Fruit fly (Drosophila melanogaster) whole organism, embryonic: ENCODE results near the gene D12.

Source experiments
- Awh ChIP-seq: fragments of 200-800 bp; sonication (Bioruptor generic); IDR thresholded peaks from 2 replicates; pipeline ENCODE4, ENCODE4 v1.3.6; 2022; ENCODE audit warnings: missing biosample characterization, missing genetic modification characterization
- CG11247 ChIP-seq: fragments of 200-800 bp; sonication (Bioruptor generic); IDR thresholded peaks from 2 replicates; pipeline ENCODE4 v1.3.6; 2022; ENCODE audit warnings: missing biosample characterization, missing genetic modification characterization
- CG12744 ChIP-seq: fragments of 200-800 bp; sonication (Bioruptor generic); optimal IDR thresholded peaks from 2 replicates; lab custom pipeline; 2016; ENCODE audit warnings: missing biosample characterization, missing genetic modification characterization
- CG12769 ChIP-seq: fragments of 200-800 bp; sonication (Bioruptor generic); optimal IDR thresholded peaks from 2 replicates; lab custom pipeline; 2019; ENCODE audit warnings: missing biosample characterization, mild to moderate bottlenecking, missing genetic modification characterization, moderate library complexity
- CG14441 ChIP-seq: fragments of 200-800 bp; sonication (Bioruptor generic); IDR thresholded peaks from 2 replicates; pipeline ENCODE4 v1.3.6; 2022; ENCODE audit warnings: missing biosample characterization, missing genetic modification characterization
- CG14667 ChIP-seq: fragments of 200-800 bp; sonication (Bioruptor generic); IDR thresholded peaks from 2 replicates; pipeline ENCODE4 v1.3.6; 2022; ENCODE audit warnings: missing biosample characterization, missing genetic modification characterization
- CG1529 ChIP-seq: fragments of 200-800 bp; sonication (Bioruptor generic); optimal IDR thresholded peaks from 3 replicates; lab custom pipeline; 2018; ENCODE audit warnings: missing biosample characterization, missing genetic modification characterization
- CG15601 ChIP-seq: fragments of 200-800 bp; sonication (Bioruptor generic); optimal IDR thresholded peaks from 3 replicates; lab custom pipeline; 2019; ENCODE audit warnings: missing biosample characterization, mild to moderate bottlenecking, missing genetic modification characterization, moderate library complexity
- CG1647 ChIP-seq: fragments of 200-800 bp; sonication (Bioruptor generic); optimal IDR thresholded peaks from 3 replicates; lab custom pipeline; 2016; ENCODE audit warnings: missing biosample characterization, missing genetic modification characterization
- CG16815 ChIP-seq: fragments of 200-800 bp; sonication (Bioruptor generic); optimal IDR thresholded peaks from 3 replicates; lab custom pipeline; 2017; ENCODE audit warnings: missing biosample characterization, mild to moderate bottlenecking, missing genetic modification characterization
- CG16863 ChIP-seq: fragments of 200-800 bp; sonication (Bioruptor generic); optimal IDR thresholded peaks from 3 replicates; lab custom pipeline; 2016; ENCODE audit warnings: missing biosample characterization, missing genetic modification characterization
- CG31441 ChIP-seq: fragments of 200-800 bp; sonication (Bioruptor generic); IDR thresholded peaks from 2 replicates; pipeline ENCODE4 v1.3.6; 2022; ENCODE audit warnings: missing biosample characterization, missing genetic modification characterization
- CG32772 ChIP-seq: fragments of 200-800 bp; sonication (Bioruptor generic); IDR thresholded peaks from 2 replicates; pipeline ENCODE4 v1.3.6; 2022; ENCODE audit warnings: missing biosample characterization, missing genetic modification characterization
- CG5180 ChIP-seq: fragments of 200-800 bp; sonication (Bioruptor generic); optimal IDR thresholded peaks from 3 replicates; lab custom pipeline; 2017; ENCODE audit warnings: missing biosample characterization, missing genetic modification characterization, mild to moderate bottlenecking, moderate library complexity, missing genetic modification reagents
- CG5245 ChIP-seq: fragments of 200-800 bp; sonication (Bioruptor generic); optimal IDR thresholded peaks from 3 replicates; lab custom pipeline; 2016; ENCODE audit warnings: missing biosample characterization, missing genetic modification characterization
- CG6854 ChIP-seq: fragments of 200-800 bp; sonication (Bioruptor generic); optimal IDR thresholded peaks from 3 replicates; lab custom pipeline; 2017; ENCODE audit warnings: missing biosample characterization, mild to moderate bottlenecking, missing genetic modification characterization
- CG7987 ChIP-seq: fragments of 200-800 bp; sonication (Bioruptor generic); optimal IDR thresholded peaks from 2 replicates; lab custom pipeline; 2018; ENCODE audit warnings: missing biosample characterization, mild to moderate bottlenecking, missing genetic modification characterization, moderate library complexity
- CG8089 ChIP-seq: fragments of 200-800 bp; sonication (Bioruptor generic); optimal IDR thresholded peaks from 3 replicates; lab custom pipeline; 2016; ENCODE audit warnings: missing biosample characterization, missing genetic modification characterization
- CG8281 ChIP-seq: fragments of 200-800 bp; sonication (Bioruptor generic); optimal IDR thresholded peaks from 2 replicates; lab custom pipeline; 2018; ENCODE audit warnings: missing biosample characterization, mild to moderate bottlenecking, missing genetic modification characterization, moderate library complexity
- CTCF ChIP-seq: fragments of 200-800 bp; sonication (Bioruptor generic); optimal IDR thresholded peaks from 2 replicates; lab custom pipeline; 2017; ENCODE audit warnings: missing biosample characterization, mild to moderate bottlenecking, missing genetic modification characterization, moderate library complexity
- E2f2 ChIP-seq: fragments of 200-800 bp; sonication (Bioruptor generic); IDR thresholded peaks from 2 replicates; pipeline ENCODE4 v1.3.6; 2022; ENCODE audit warnings: missing biosample characterization, missing genetic modification characterization
- Elba2 ChIP-seq: fragments of 200-800 bp; sonication (Bioruptor generic); optimal IDR thresholded peaks from 3 replicates; lab custom pipeline; 2016; ENCODE audit warnings: missing biosample characterization, missing genetic modification characterization
- HLH54F ChIP-seq: fragments of 200-800 bp; sonication (Bioruptor generic); optimal IDR thresholded peaks from 3 replicates; lab custom pipeline; 2016; ENCODE audit warnings: missing biosample characterization, missing genetic modification characterization
- Hey ChIP-seq: fragments of 200-800 bp; sonication (Bioruptor generic); optimal IDR thresholded peaks from 3 replicates; lab custom pipeline; 2018; ENCODE audit warnings: missing biosample characterization, mild to moderate bottlenecking, missing genetic modification characterization
- Hr78 ChIP-seq, 2 experiments: fragments of 200-800 bp in 1 of 2; fragments of >200 bp in 1 of 2; sonication (Bioruptor generic) in 1 of 2; optimal IDR thresholded peaks; 2 replicates each; lab custom pipeline; 2017 to 2019; ENCODE audit warnings: missing biosample characterization in 2 of 2, missing genetic modification characterization in 2 of 2, mild to moderate bottlenecking in 1 of 2, moderate library complexity in 1 of 2
- Max ChIP-seq: fragments of 200-800 bp; sonication (Bioruptor generic); optimal IDR thresholded peaks from 2 replicates; lab custom pipeline; 2016; ENCODE audit warnings: missing biosample characterization, mild to moderate bottlenecking, missing genetic modification characterization
- Nf-YC ChIP-seq: fragments of 200-800 bp; optimal IDR thresholded peaks from 3 replicates; lab custom pipeline; 2019; ENCODE audit warnings: missing biosample characterization, mild to moderate bottlenecking, missing genetic modification characterization, moderate library complexity
- Oli ChIP-seq: fragments of 200-800 bp; sonication (Bioruptor generic); optimal IDR thresholded peaks from 2 replicates; lab custom pipeline; 2018; ENCODE audit warnings: missing biosample characterization, mild to moderate bottlenecking, missing genetic modification characterization, moderate library complexity
- Side ChIP-seq: fragments of 200-800 bp; sonication (Bioruptor generic); optimal IDR thresholded peaks from 2 replicates; lab custom pipeline; 2016; ENCODE audit warnings: missing biosample characterization, missing genetic modification characterization
- Sin3A ChIP-seq: fragments of >200 bp; optimal IDR thresholded peaks from 2 replicates; lab custom pipeline; 2018
- bab2 ChIP-seq: fragments of 200-800 bp; sonication (Bioruptor generic); optimal IDR thresholded peaks from 2 replicates; lab custom pipeline; 2016; ENCODE audit warnings: missing biosample characterization, missing genetic modification characterization
- cad ChIP-seq: fragments of >200 bp; optimal IDR thresholded peaks from 2 replicates; lab custom pipeline; 2017; ENCODE audit warnings: missing biosample characterization, missing genetic modification characterization
- cas ChIP-seq: fragments of 200-800 bp; sonication (Bioruptor generic); IDR thresholded peaks from 2 replicates; pipeline ENCODE4 v1.3.6; 2022; ENCODE audit warnings: missing biosample characterization, missing genetic modification characterization
- corto ChIP-seq: fragments of 200-800 bp; sonication (Bioruptor generic); optimal IDR thresholded peaks from 2 replicates; lab custom pipeline; 2016; ENCODE audit warnings: missing biosample characterization, mild to moderate bottlenecking, missing genetic modification characterization, moderate library complexity
- crc ChIP-seq: fragments of 200-800 bp; sonication (Bioruptor generic); optimal IDR thresholded peaks from 2 replicates; lab custom pipeline; 2016; ENCODE audit warnings: missing biosample characterization, missing genetic modification characterization
- da ChIP-seq: fragments of 200-800 bp; sonication (Bioruptor generic); optimal IDR thresholded peaks from 2 replicates; lab custom pipeline; 2016; ENCODE audit warnings: missing biosample characterization, missing genetic modification characterization
- esg ChIP-seq: fragments of 200-800 bp; sonication (Bioruptor generic); conservative IDR thresholded peaks from 2 replicates; pipeline ENCODE4 v1.3.6; 2022; ENCODE audit warnings: missing biosample characterization, missing genetic modification characterization
- eve ChIP-seq, 2 experiments: fragments of >200 bp; optimal IDR thresholded peaks; 2 replicates each; lab custom pipeline; 2017; ENCODE audit warnings: missing biosample characterization in 2 of 2, missing genetic modification characterization in 2 of 2
- fu2 ChIP-seq: fragments of 200-800 bp; sonication (Bioruptor generic); optimal IDR thresholded peaks from 2 replicates; lab custom pipeline; 2016; ENCODE audit warnings: missing biosample characterization, missing genetic modification characterization
- gcm ChIP-seq: fragments of 200-800 bp; sonication (Bioruptor generic); optimal IDR thresholded peaks from 2 replicates; lab custom pipeline; 2019; ENCODE audit warnings: missing biosample characterization, mild to moderate bottlenecking, missing genetic modification characterization, moderate library complexity
- ham ChIP-seq: fragments of 200-800 bp; sonication (Bioruptor generic); IDR thresholded peaks from 2 replicates; pipeline ENCODE4 v1.3.6; 2022; ENCODE audit warnings: missing biosample characterization, missing genetic modification characterization
- jigr1 ChIP-seq: fragments of 200-800 bp; sonication (Bioruptor generic); IDR thresholded peaks from 3 replicates; pipeline ENCODE4 v1.3.6; 2022; ENCODE audit warnings: missing biosample characterization, missing genetic modification characterization
- maf-S ChIP-seq: fragments of 200-800 bp; sonication (Bioruptor generic); optimal IDR thresholded peaks from 2 replicates; lab custom pipeline; 2016; ENCODE audit warnings: missing biosample characterization, missing genetic modification characterization
- mirr ChIP-seq: fragments of 200-800 bp; sonication (Bioruptor generic); optimal IDR thresholded peaks from 3 replicates; lab custom pipeline; 2018; ENCODE audit warnings: missing biosample characterization, mild to moderate bottlenecking, missing genetic modification characterization
- nerfin-2 ChIP-seq: fragments of 200-800 bp; sonication (Bioruptor generic); IDR thresholded peaks from 2 replicates; pipeline ENCODE4 v1.3.6; 2022; ENCODE audit warnings: missing biosample characterization, missing genetic modification characterization; ENCODE audit not compliant: partially characterized antibody
- nmo ChIP-seq: fragments of 200-800 bp; sonication (Bioruptor generic); optimal IDR thresholded peaks from 2 replicates; lab custom pipeline; 2018; ENCODE audit warnings: missing biosample characterization, mild to moderate bottlenecking, missing genetic modification characterization, moderate library complexity
- org-1 ChIP-seq: fragments of 200-800 bp; sonication (Bioruptor generic); optimal IDR thresholded peaks from 2 replicates; lab custom pipeline; 2017; ENCODE audit warnings: missing biosample characterization, missing genetic modification characterization
- pita ChIP-seq: fragments of 200-800 bp; sonication (Bioruptor generic); optimal IDR thresholded peaks from 2 replicates; lab custom pipeline; 2017; ENCODE audit warnings: missing biosample characterization, mild to moderate bottlenecking, missing genetic modification characterization
- seq ChIP-seq: fragments of 200-800 bp; sonication (Bioruptor generic); IDR thresholded peaks from 2 replicates; pipeline ENCODE4 v1.3.6; 2022; ENCODE audit warnings: missing biosample characterization, missing genetic modification characterization
- unpg ChIP-seq: fragments of 200-800 bp; sonication (Bioruptor generic); optimal IDR thresholded peaks from 3 replicates; lab custom pipeline; 2018; ENCODE audit warnings: missing biosample characterization, mild to moderate bottlenecking, missing genetic modification characterization, moderate library complexity
- zfh1 ChIP-seq: fragments of 200-800 bp; sonication (Bioruptor generic); IDR thresholded peaks from 3 replicates; pipeline ENCODE4 v1.3.6; 2022; ENCODE audit warnings: missing biosample characterization, missing genetic modification characterization

Gene D12

dm6 chr2L:8414887-8415883, 22.0 kb downstream of the D12 start, which contains the start of the genes CG13398 and Akap200 (continued):
- 0 out of 2 replicates have a peak, but pooled peaks have one; percentile 11 for TF ChIP-seq CG14667 (GFP tag; lab: Robert Waterston, UW)
- TF ChIP-seq CG1529 (GFP tag; lab: Kevin White, UChicago), result no peak
- no peak for TF ChIP-seq HLH54F (GFP tag; lab: Kevin White, UChicago)
- TF ChIP-seq CG7987, result no peak
- no peak for TF ChIP-seq crc (GFP tag; lab: Kevin White, UChicago)
- no peak for TF ChIP-seq CG5180 (GFP tag; lab: Kevin White, UChicago)
- no peak for TF ChIP-seq CG1647 (GFP tag; lab: Kevin White, UChicago)
- TF ChIP-seq Hey (tag; lab: Kevin White, UChicago), result no peak
- TF ChIP-seq CG12769 (tag; lab: Kevin White, UChicago), result no peak
- TF ChIP-seq Elba2 (GFP tag; lab: Kevin White, UChicago), result no peak
- TF ChIP-seq bab2 (GFP tag; lab: Kevin White, UChicago), result no peak
- no peak for TF ChIP-seq maf-S
- TF ChIP-seq E2f2 (GFP tag; lab: Robert Waterston, UW), result peak; percentile 45
- TF ChIP-seq Awh (GFP tag; lab: Robert Waterston, UW), result no peak
- no peak for TF ChIP-seq cas (GFP tag; lab: Robert Waterston, UW)
- TF ChIP-seq cad, result no peak
- no peak for TF ChIP-seq Max (GFP tag; lab: Kevin White, UChicago)
- TF ChIP-seq CG14441, result 0 out of 2 replicates have a peak, but pooled peaks have one; percentile 17
- TF ChIP-seq jigr1 (GFP tag; lab: Robert Waterston, UW), result no peak
- no peak for TF ChIP-seq CG16863
- no peak for TF ChIP-seq eve (GFP tag; optimal IDR thresholded peaks at IDR 0.05; lab: Kevin White, UChicago)
- TF ChIP-seq nmo (GFP tag; lab: Kevin White, UChicago), result peak; percentile 62
- TF ChIP-seq CG15601 (tag; lab: Kevin White, UChicago), result no peak
- TF ChIP-seq CG6854 (GFP tag; lab: Kevin White, UChicago), result no peak
- TF ChIP-seq CG16815, result peak; percentile 33
- no peak for TF ChIP-seq unpg (GFP tag; lab: Kevin White, UChicago)
- TF ChIP-seq Side (GFP tag; lab: Kevin White, UChicago), result no peak
- TF ChIP-seq CG11247 (GFP tag; lab: Robert Waterston, UW), result 0 out of 2 replicates have a peak, but pooled peaks have one; percentile 10
- TF ChIP-seq CG5245 (GFP tag; lab: Kevin White, UChicago), result no peak
- TF ChIP-seq CG12744 (GFP tag; lab: Kevin White, UChicago), result no peak
- no peak for TF ChIP-seq nerfin-2 (GFP tag; lab: Robert Waterston, UW)
- no peak for TF ChIP-seq zfh1
- TF ChIP-seq CTCF, result no peak
- TF ChIP-seq seq, result no peak
- no peak for TF ChIP-seq ham
- no peak for TF ChIP-seq corto (GFP tag; lab: Kevin White, UChicago)
- no peak for TF ChIP-seq mirr (GFP tag; lab: Kevin White, UChicago)
- no peak for TF ChIP-seq CG31441
- TF ChIP-seq pita, result no peak
- TF ChIP-seq da, result no peak
- no peak for TF ChIP-seq CG32772 (GFP tag; lab: Robert Waterston, UW)
- no peak for TF ChIP-seq Nf-YC (tag; lab: Kevin White, UChicago)
- no peak for TF ChIP-seq esg
- TF ChIP-seq org-1 (GFP tag; lab: Kevin White, UChicago), result no peak
- TF ChIP-seq CG8089 (GFP tag; lab: Kevin White, UChicago), result no peak
- TF ChIP-seq Sin3A (lab: Kevin White, UChicago), result peak; percentile 46
- no peak for TF ChIP-seq fu2
- TF ChIP-seq gcm (GFP tag; lab: Kevin White, UChicago), result no peak
- no peak for TF ChIP-seq Hr78 (GFP tag; optimal IDR thresholded peaks at IDR 0.05; lab: Kevin White, UChicago)
- no peak for TF ChIP-seq Oli (tag; lab: Kevin White, UChicago)
- TF ChIP-seq CG8281 (tag; lab: Kevin White, UChicago), result no peak
